Fruit fly (Drosophila melanogaster) whole organism, adult: ENCODE results near the gene mRpL11.

Source experiments
- CG12768 ChIP-seq: fragments of 200-800 bp; sonication (Bioruptor generic); optimal IDR thresholded peaks from 2 replicates; lab custom pipeline; 2017; ENCODE audit warnings: missing biosample characterization, missing genetic modification characterization, mild to moderate bottlenecking, moderate library complexity, missing genetic modification reagents
- CG7101 ChIP-seq: fragments of 200-800 bp; sonication (Bioruptor generic); optimal IDR thresholded peaks from 2 replicates; lab custom pipeline; 2018; ENCODE audit warnings: missing biosample characterization, mild to moderate bottlenecking, missing genetic modification characterization, moderate library complexity
- bab1 ChIP-seq: fragments of 200-800 bp; sonication (Bioruptor generic); optimal IDR thresholded peaks from 3 replicates; lab custom pipeline; 2019; ENCODE audit warnings: missing biosample characterization, mild to moderate bottlenecking, missing genetic modification characterization, moderate library complexity
- cic ChIP-seq: fragments of 200-800 bp; sonication (Bioruptor generic); optimal IDR thresholded peaks from 2 replicates; lab custom pipeline; 2017; ENCODE audit warnings: missing biosample characterization, mild to moderate bottlenecking, missing genetic modification characterization, moderate library complexity
- cnc ChIP-seq, 2 experiments: fragments of >200 bp; optimal IDR thresholded peaks; 2 replicates each; lab custom pipeline; 2017
- kay ChIP-seq: fragments of 200-800 bp; sonication (Bioruptor generic); peaks from one replicate; lab custom pipeline; 2016; ENCODE audit warnings: missing biosample characterization, missing genetic modification characterization, borderline replicate concordance
- ovo ChIP-seq: fragments of 200-800 bp; sonication (Bioruptor generic); optimal IDR thresholded peaks from 2 replicates; lab custom pipeline; 2016; ENCODE audit warnings: missing biosample characterization, missing genetic modification characterization
- toe ChIP-seq: fragments of 200-800 bp; sonication (Bioruptor generic); optimal IDR thresholded peaks from 2 replicates; lab custom pipeline; 2016; ENCODE audit warnings: missing biosample characterization, missing genetic modification characterization

DNA sequence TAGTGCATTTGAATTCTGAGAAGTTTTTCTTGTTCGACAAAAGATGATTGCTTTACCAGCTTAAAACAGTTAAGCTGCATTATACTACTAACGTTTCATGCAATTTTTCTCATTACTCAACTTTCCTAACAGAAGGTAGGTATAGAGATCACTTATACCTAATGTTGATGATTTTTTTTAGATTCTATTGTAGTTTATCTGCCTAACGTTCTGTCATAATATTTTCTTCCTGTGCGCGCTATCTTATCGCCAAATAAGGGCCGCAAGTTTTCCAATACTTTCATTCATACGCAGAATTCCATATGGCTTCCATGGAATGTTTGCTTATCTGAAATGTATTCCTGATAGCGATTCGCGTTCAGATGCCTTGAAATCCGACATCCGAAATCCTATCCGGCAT, 47.2 kb upstream of the mRpL11 start:
- no peak for TF ChIP-seq CG7101
- no peak for TF ChIP-seq cic (GFP tag; lab: Kevin White, UChicago)
- TF ChIP-seq ovo = no peak
- no peak for TF ChIP-seq cnc (optimal IDR thresholded peaks at IDR 0.05; lab: Kevin White, UChicago)
- TF ChIP-seq bab1 = no peak
- no peak for TF ChIP-seq toe
- no peak for TF ChIP-seq kay (GFP tag; lab: Kevin White, UChicago)
- no peak for TF ChIP-seq CG12768 (GFP tag; lab: Kevin White, UChicago)
